Fruit fly (Drosophila melanogaster) Kc167 (cell line): ENCODE data around the gene Dus1.

Source experiments
- Myc ChIP-seq: fragments of >200 bp; optimal IDR thresholded peaks from 2 replicates; lab custom pipeline; 2017; ENCODE audit warnings: missing external identifiers
- Sin3A ChIP-seq: fragments of >200 bp; optimal IDR thresholded peaks from 2 replicates; lab custom pipeline; 2018; ENCODE audit warnings: missing external identifiers
- h ChIP-seq: fragments of >200 bp; optimal IDR thresholded peaks from 3 replicates; lab custom pipeline; 2018; ENCODE audit warnings: missing external identifiers
- insv ChIP-seq: fragments of >200 bp; optimal IDR thresholded peaks from 3 replicates; lab custom pipeline; 2018; ENCODE audit warnings: missing external identifiers
- psq ChIP-seq: fragments of >200 bp; optimal IDR thresholded peaks from 2 replicates; lab custom pipeline; 2017; ENCODE audit warnings: missing external identifiers
- ttk ChIP-seq: sonication (Bioruptor generic); optimal IDR thresholded peaks from 2 replicates; lab custom pipeline; 2017; ENCODE audit warnings: missing external identifiers

dm6 chr2L:307129-307528 lies 35.6 kb upstream of the Dus1 start:
- TF ChIP-seq h (lab: Kevin White, UChicago) (no peak), psq (lab: Kevin White, UChicago) (no peak), Sin3A (no peak), insv (lab: Kevin White, UChicago) (no peak), Myc (lab: Kevin White, UChicago) (no peak), ttk (lab: Kevin White, UChicago) (no peak)
